Fruit fly (Drosophila melanogaster) whole organism, embryonic: ENCODE measurements around the gene Ice2.

Source experiments
- ATbp ChIP-seq: fragments of 200-800 bp; sonication (Bioruptor generic); optimal IDR thresholded peaks from 2 replicates; lab custom pipeline; 2017; ENCODE audit warnings: missing biosample characterization, mild to moderate bottlenecking, missing genetic modification characterization, missing genetic modification reagents
- Adf1 ChIP-seq: fragments of 200-800 bp; sonication (Bioruptor generic); IDR thresholded peaks from 2 replicates; pipeline ENCODE4 v1.3.6; 2022; ENCODE audit warnings: missing biosample characterization, missing genetic modification characterization
- Asciz ChIP-seq: fragments of 200-800 bp; sonication (Bioruptor generic); optimal IDR thresholded peaks from 2 replicates; lab custom pipeline; 2017; ENCODE audit warnings: missing biosample characterization, mild to moderate bottlenecking, missing genetic modification characterization, missing genetic modification reagents
- Awh ChIP-seq: fragments of 200-800 bp; sonication (Bioruptor generic); IDR thresholded peaks from 2 replicates; pipeline ENCODE4, ENCODE4 v1.3.6; 2022; ENCODE audit warnings: missing biosample characterization, missing genetic modification characterization
- Bdp1 ChIP-seq: fragments of 200-800 bp; sonication (Bioruptor generic); optimal IDR thresholded peaks from 3 replicates; lab custom pipeline; 2016; ENCODE audit warnings: missing biosample characterization, missing genetic modification characterization
- CG11398 ChIP-seq: fragments of 200-800 bp; sonication (Bioruptor generic); optimal IDR thresholded peaks from 2 replicates; lab custom pipeline; 2016; ENCODE audit warnings: missing biosample characterization, missing genetic modification characterization
- CG12659 ChIP-seq: fragments of 200-800 bp; sonication (Bioruptor generic); optimal IDR thresholded peaks from 3 replicates; lab custom pipeline; 2017; ENCODE audit warnings: mild to moderate bottlenecking, missing biosample characterization, missing genetic modification reagents, missing genetic modification characterization
- CG13624 ChIP-seq: fragments of 200-800 bp; sonication (Bioruptor generic); optimal IDR thresholded peaks from 2 replicates; lab custom pipeline; 2016; ENCODE audit warnings: missing biosample characterization, missing genetic modification characterization
- CG14710 ChIP-seq: fragments of 200-800 bp; sonication (Bioruptor generic); optimal IDR thresholded peaks from 3 replicates; lab custom pipeline; 2019; ENCODE audit warnings: missing biosample characterization, mild to moderate bottlenecking, missing genetic modification characterization, moderate library complexity
- CG14860 ChIP-seq: fragments of 200-800 bp; sonication (Bioruptor generic); IDR thresholded peaks from 3 replicates; pipeline ENCODE4 v1.3.6; 2022; ENCODE audit warnings: missing biosample characterization, missing genetic modification characterization; ENCODE audit not compliant: partially characterized antibody
- CG1647 ChIP-seq: fragments of 200-800 bp; sonication (Bioruptor generic); optimal IDR thresholded peaks from 3 replicates; lab custom pipeline; 2016; ENCODE audit warnings: missing biosample characterization, missing genetic modification characterization
- CG17186 ChIP-seq: fragments of 200-800 bp; sonication (Bioruptor generic); optimal IDR thresholded peaks from 3 replicates; lab custom pipeline; 2017; ENCODE audit warnings: missing biosample characterization, missing genetic modification reagents, missing genetic modification characterization
- CG17361 ChIP-seq: fragments of 200-800 bp; sonication (Bioruptor generic); IDR thresholded peaks from 3 replicates; pipeline ENCODE4 v1.3.6; 2022; ENCODE audit warnings: missing biosample characterization, missing genetic modification characterization
- CG17912 ChIP-seq: fragments of 200-800 bp; sonication (Bioruptor generic); optimal IDR thresholded peaks from 2 replicates; lab custom pipeline; 2018; ENCODE audit warnings: missing biosample characterization, mild to moderate bottlenecking, missing genetic modification characterization
- CG2129 ChIP-seq: fragments of 200-800 bp; sonication (Bioruptor generic); IDR thresholded peaks from 2 replicates; pipeline ENCODE4 v1.3.6; 2022; ENCODE audit warnings: missing biosample characterization, missing genetic modification characterization; ENCODE audit not compliant: partially characterized antibody
- CG2199 ChIP-seq: fragments of 200-800 bp; sonication (Bioruptor generic); IDR thresholded peaks from 3 replicates; pipeline ENCODE4 v1.3.6; 2022; ENCODE audit warnings: missing biosample characterization, missing genetic modification characterization
- CG2875 ChIP-seq: fragments of 200-800 bp; sonication (Bioruptor generic); optimal IDR thresholded peaks from 2 replicates; lab custom pipeline; 2017; ENCODE audit warnings: missing biosample characterization, mild to moderate bottlenecking, missing genetic modification characterization, missing genetic modification reagents
- CG2889 ChIP-seq: fragments of 200-800 bp; sonication (Bioruptor generic); IDR thresholded peaks from 3 replicates; pipeline ENCODE4 v1.3.6; 2022; ENCODE audit warnings: missing biosample characterization, missing genetic modification characterization
- CG4820 ChIP-seq: fragments of 200-800 bp; sonication (Bioruptor generic); optimal IDR thresholded peaks from 3 replicates; lab custom pipeline; 2016; ENCODE audit warnings: missing biosample characterization, missing genetic modification characterization
- CG5180 ChIP-seq: fragments of 200-800 bp; sonication (Bioruptor generic); optimal IDR thresholded peaks from 3 replicates; lab custom pipeline; 2017; ENCODE audit warnings: missing biosample characterization, missing genetic modification characterization, mild to moderate bottlenecking, moderate library complexity, missing genetic modification reagents
- CG7556 ChIP-seq: fragments of 200-800 bp; sonication (Bioruptor generic); optimal IDR thresholded peaks from 2 replicates; lab custom pipeline; 2017; ENCODE audit warnings: missing biosample characterization, mild to moderate bottlenecking, missing genetic modification characterization
- D19A ChIP-seq: fragments of 200-800 bp; optimal IDR thresholded peaks from 3 replicates; lab custom pipeline; 2019; ENCODE audit warnings: missing biosample characterization, mild to moderate bottlenecking, missing genetic modification characterization, moderate library complexity
- Dbx ChIP-seq: fragments of 200-800 bp; sonication (Bioruptor generic); IDR thresholded peaks from 3 replicates; pipeline ENCODE4 v1.3.6; 2022; ENCODE audit warnings: missing biosample characterization, missing genetic modification characterization
- E2f2 ChIP-seq: fragments of 200-800 bp; sonication (Bioruptor generic); IDR thresholded peaks from 2 replicates; pipeline ENCODE4 v1.3.6; 2022; ENCODE audit warnings: missing biosample characterization, missing genetic modification characterization
- Ets65A ChIP-seq: fragments of 200-800 bp; sonication (Bioruptor generic); peaks from one replicate; lab custom pipeline; 2016; ENCODE audit warnings: missing biosample characterization, missing genetic modification characterization
- GATAe ChIP-seq: fragments of 200-800 bp; sonication (Bioruptor generic); conservative IDR thresholded peaks from 2 replicates; pipeline ENCODE4 v1.3.6; 2022; ENCODE audit warnings: missing biosample characterization, missing genetic modification characterization
- HmgD ChIP-seq: fragments of 200-800 bp; sonication (Bioruptor generic); optimal IDR thresholded peaks from 3 replicates; lab custom pipeline; 2016; ENCODE audit warnings: missing biosample characterization, missing genetic modification characterization
- Hmr ChIP-seq: fragments of 200-800 bp; sonication (Bioruptor generic); optimal IDR thresholded peaks from 3 replicates; lab custom pipeline; 2017; ENCODE audit warnings: mild to moderate bottlenecking, missing biosample characterization, missing genetic modification reagents, missing genetic modification characterization
- Hr78 ChIP-seq, 2 experiments: fragments of 200-800 bp in 1 of 2; fragments of >200 bp in 1 of 2; sonication (Bioruptor generic) in 1 of 2; optimal IDR thresholded peaks; 2 replicates each; lab custom pipeline; 2017 to 2019; ENCODE audit warnings: missing biosample characterization in 2 of 2, missing genetic modification characterization in 2 of 2, mild to moderate bottlenecking in 1 of 2, moderate library complexity in 1 of 2
- NFAT ChIP-seq: fragments of 200-800 bp; sonication (Bioruptor generic); IDR thresholded peaks from 2 replicates; pipeline ENCODE4 v1.3.6; 2022; ENCODE audit warnings: missing biosample characterization, missing genetic modification characterization
- Nf-YB ChIP-seq: fragments of 200-800 bp; sonication (Bioruptor generic); optimal IDR thresholded peaks from 3 replicates; lab custom pipeline; 2019; ENCODE audit warnings: missing biosample characterization, mild to moderate bottlenecking, missing genetic modification characterization, moderate library complexity
- Ravus ChIP-seq: fragments of 200-800 bp; sonication (Bioruptor generic); IDR thresholded peaks from 2 replicates; pipeline ENCODE4 v1.3.6; 2022; ENCODE audit warnings: missing biosample characterization, missing genetic modification characterization
- Rx ChIP-seq: fragments of 200-800 bp; sonication (Bioruptor generic); IDR thresholded peaks from 2 replicates; pipeline ENCODE4 v1.3.6; 2022; ENCODE audit warnings: missing biosample characterization, missing genetic modification characterization
- Scr ChIP-seq: fragments of 200-800 bp; sonication (Bioruptor generic); IDR thresholded peaks from 2 replicates; pipeline ENCODE4 v1.3.6; 2022; ENCODE audit warnings: missing biosample characterization, missing genetic modification characterization; ENCODE audit not compliant: partially characterized antibody
- Sin3A ChIP-seq: fragments of >200 bp; optimal IDR thresholded peaks from 2 replicates; lab custom pipeline; 2018
- Stat92E ChIP-seq, 3 experiments: fragments of >200 bp in 2 of 3; fragments of 200-800 bp in 1 of 3; sonication (Bioruptor generic) in 1 of 3; optimal IDR thresholded peaks; 2 replicates each; lab custom pipeline; 2017 to 2019; ENCODE audit warnings: missing biosample characterization in 3 of 3, missing genetic modification characterization in 3 of 3, mild to moderate bottlenecking in 1 of 3, moderate library complexity in 1 of 3
- aop ChIP-seq: fragments of 200-800 bp; sonication (Bioruptor generic); IDR thresholded peaks from 2 replicates; pipeline ENCODE4 v1.3.6; 2022; ENCODE audit warnings: missing biosample characterization, missing genetic modification characterization
- caup ChIP-seq: fragments of 200-800 bp; sonication (Bioruptor generic); optimal IDR thresholded peaks from 3 replicates; lab custom pipeline; 2017; ENCODE audit warnings: missing biosample characterization, mild to moderate bottlenecking, missing genetic modification characterization, moderate library complexity; ENCODE audit not compliant: severe bottlenecking
- crp ChIP-seq, 2 experiments: fragments of 200-800 bp; sonication (Bioruptor generic); optimal IDR thresholded peaks; 2 replicates in 1 of 2; 3 replicates in 1 of 2; lab custom pipeline; 2017; ENCODE audit warnings: missing biosample characterization in 2 of 2, missing genetic modification characterization in 2 of 2, mild to moderate bottlenecking in 1 of 2, moderate library complexity in 1 of 2
- dan ChIP-seq: fragments of 200-800 bp; sonication (Bioruptor generic); IDR thresholded peaks from 2 replicates; pipeline ENCODE4 v1.3.6; 2022; ENCODE audit warnings: missing biosample characterization, missing genetic modification characterization
- fd96Cb ChIP-seq: fragments of 200-800 bp; sonication (Bioruptor generic); optimal IDR thresholded peaks from 2 replicates; lab custom pipeline; 2018; ENCODE audit warnings: missing biosample characterization, mild to moderate bottlenecking, missing genetic modification characterization, moderate library complexity
- grau ChIP-seq: fragments of 200-800 bp; optimal IDR thresholded peaks from 3 replicates; lab custom pipeline; 2019; ENCODE audit warnings: missing biosample characterization, mild to moderate bottlenecking, missing genetic modification characterization, moderate library complexity
- gsb-n ChIP-seq: fragments of 200-800 bp; sonication (Bioruptor generic); optimal IDR thresholded peaks from 3 replicates; lab custom pipeline; 2018; ENCODE audit warnings: missing biosample characterization, mild to moderate bottlenecking, missing genetic modification characterization
- inv ChIP-seq: fragments of 200-800 bp; sonication (Bioruptor generic); IDR thresholded peaks from 2 replicates; pipeline ENCODE4 v1.3.6; 2022; ENCODE audit warnings: missing biosample characterization, missing genetic modification characterization; ENCODE audit not compliant: partially characterized antibody
- jigr1 ChIP-seq: fragments of 200-800 bp; sonication (Bioruptor generic); IDR thresholded peaks from 3 replicates; pipeline ENCODE4 v1.3.6; 2022; ENCODE audit warnings: missing biosample characterization, missing genetic modification characterization
- lab ChIP-seq: fragments of 200-800 bp; sonication (Bioruptor generic); optimal IDR thresholded peaks from 3 replicates; lab custom pipeline; 2017; ENCODE audit warnings: missing biosample characterization, missing genetic modification characterization, mild to moderate bottlenecking, moderate library complexity, missing genetic modification reagents
- luna ChIP-seq: fragments of 200-800 bp; sonication (Bioruptor generic); optimal IDR thresholded peaks from 2 replicates; lab custom pipeline; 2016; ENCODE audit warnings: missing biosample characterization, missing genetic modification characterization
- maf-S ChIP-seq: fragments of 200-800 bp; sonication (Bioruptor generic); optimal IDR thresholded peaks from 2 replicates; lab custom pipeline; 2016; ENCODE audit warnings: missing biosample characterization, missing genetic modification characterization
- sens ChIP-seq: fragments of 200-800 bp; sonication (Bioruptor generic); peaks from one replicate; lab custom pipeline; 2016; ENCODE audit warnings: missing biosample characterization, missing genetic modification characterization
- stwl ChIP-seq: fragments of 200-800 bp; sonication (Bioruptor generic); optimal IDR thresholded peaks from 3 replicates; lab custom pipeline; 2018; ENCODE audit warnings: missing biosample characterization, mild to moderate bottlenecking, missing genetic modification characterization, moderate library complexity
- yki ChIP-seq: fragments of >200 bp; optimal IDR thresholded peaks from 3 replicates; lab custom pipeline; 2018
- zfh1 ChIP-seq: fragments of 200-800 bp; sonication (Bioruptor generic); IDR thresholded peaks from 3 replicates; pipeline ENCODE4 v1.3.6; 2022; ENCODE audit warnings: missing biosample characterization, missing genetic modification characterization

The Ice2 gene

dm6 chr3R:21133951-21134350 is 3.9 kb downstream of the Ice2 start, which contains the start of gene Usp8 (continued):
- TF ChIP-seq Hr78 (GFP tag; optimal IDR thresholded peaks at IDR 0.05; lab: Kevin White, UChicago) = no peak
- TF ChIP-seq CG1647 (GFP tag; lab: Kevin White, UChicago) = no peak
- TF ChIP-seq luna = no peak
- no peak for TF ChIP-seq Dbx (GFP tag; lab: Robert Waterston, UW)
- TF ChIP-seq stwl = peak; percentile 17
- no peak for TF ChIP-seq Stat92E (GFP tag; optimal IDR thresholded peaks at IDR 0.05; lab: Kevin White, UChicago)
- TF ChIP-seq Asciz (GFP tag; lab: Kevin White, UChicago) = no peak
- no peak for TF ChIP-seq Bdp1 (GFP tag; lab: Kevin White, UChicago)
- no peak for TF ChIP-seq Adf1 (GFP tag; lab: Robert Waterston, UW)
- no peak for TF ChIP-seq CG11398 (GFP tag; lab: Kevin White, UChicago)
- no peak for TF ChIP-seq CG17186
- peak; percentile 14; the same call in 1 of the 2 replicates for TF ChIP-seq E2f2 (GFP tag; lab: Robert Waterston, UW)
- TF ChIP-seq ATbp (GFP tag; lab: Kevin White, UChicago) = no peak
- TF ChIP-seq Sin3A (lab: Kevin White, UChicago) = no peak
- TF ChIP-seq gsb-n (tag; lab: Kevin White, UChicago) = no peak
- TF ChIP-seq grau (tag; lab: Kevin White, UChicago) = peak; percentile 55
- TF ChIP-seq CG2129 (GFP tag; lab: Robert Waterston, UW) = no peak
- TF ChIP-seq CG13624 = no peak
- no peak for TF ChIP-seq CG2875 (GFP tag; lab: Kevin White, UChicago)
- no peak for TF ChIP-seq dan
- TF ChIP-seq sens (GFP tag; lab: Kevin White, UChicago) = peak; percentile 18
- TF ChIP-seq maf-S = no peak
- no peak for TF ChIP-seq zfh1 (GFP tag; lab: Robert Waterston, UW)
- no peak for TF ChIP-seq GATAe
- no peak; the same call in 1 of the 3 replicates for TF ChIP-seq CG17361 (GFP tag; lab: Robert Waterston, UW)
- no peak for TF ChIP-seq CG2889 (GFP tag; lab: Robert Waterston, UW)
- TF ChIP-seq CG4820 (GFP tag; lab: Kevin White, UChicago) = no peak
- TF ChIP-seq Scr (GFP tag; lab: Robert Waterston, UW) = no peak
- TF ChIP-seq Awh = no peak
- no peak for TF ChIP-seq CG17912 (GFP tag; lab: Kevin White, UChicago)
- no peak for TF ChIP-seq Nf-YB (GFP tag; lab: Kevin White, UChicago)
- no peak for TF ChIP-seq HmgD (GFP tag; lab: Kevin White, UChicago)
- TF ChIP-seq CG2199 (GFP tag; lab: Robert Waterston, UW) = no peak
- no peak for TF ChIP-seq NFAT (GFP tag; lab: Robert Waterston, UW)
- TF ChIP-seq Hmr (GFP tag; lab: Kevin White, UChicago) = no peak
- peak; percentile 51 for TF ChIP-seq CG12659 (GFP tag; lab: Kevin White, UChicago)
- TF ChIP-seq crp (GFP tag; optimal IDR thresholded peaks at IDR 0.05; lab: Kevin White, UChicago) = peak in 1 of 2 experiments; percentile 74
- no peak for TF ChIP-seq CG5180 (GFP tag; lab: Kevin White, UChicago)
- TF ChIP-seq jigr1 = no peak
- no peak for TF ChIP-seq aop
- TF ChIP-seq CG14710 (tag; lab: Kevin White, UChicago) = peak; percentile 61
- no peak for TF ChIP-seq CG14860 (GFP tag; lab: Robert Waterston, UW)
- TF ChIP-seq yki (lab: Kevin White, UChicago) = no peak
- TF ChIP-seq lab (GFP tag; lab: Kevin White, UChicago) = no peak
- no peak for TF ChIP-seq caup (GFP tag; lab: Kevin White, UChicago)
- TF ChIP-seq inv (GFP tag; lab: Robert Waterston, UW) = no peak
- TF ChIP-seq D19A (tag; lab: Kevin White, UChicago) = no peak
- no peak for TF ChIP-seq Ets65A (GFP tag; lab: Kevin White, UChicago)
- no peak for TF ChIP-seq Ravus
- peak; percentile 43 for TF ChIP-seq CG7556 (GFP tag; lab: Kevin White, UChicago)
- no peak for TF ChIP-seq Rx (GFP tag; lab: Robert Waterston, UW)
- TF ChIP-seq fd96Cb = no peak
